Worm (Caenorhabditis elegans): ENCODE results near the gene Y54G9A.7.

DNA sequence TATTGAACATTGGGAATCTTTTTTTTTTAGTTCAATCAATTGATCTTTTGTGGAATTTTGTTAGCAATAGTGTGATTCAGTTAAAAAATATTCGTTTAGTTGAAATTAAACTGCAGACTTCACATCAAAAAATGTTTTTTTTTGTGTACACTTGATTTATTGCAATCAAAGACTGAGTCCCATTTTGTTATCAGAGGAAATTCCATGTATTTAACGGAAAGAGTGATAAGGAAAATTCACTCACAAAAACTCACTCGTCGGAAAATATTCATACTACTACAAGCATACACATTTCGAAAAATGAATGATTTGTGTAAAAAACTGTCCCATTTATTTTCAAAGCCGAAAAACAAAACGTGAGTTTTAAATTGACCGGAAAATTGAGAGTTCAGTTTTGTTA is 45.7 kb upstream of the Y54G9A.7 start, which contains the start of gene C01B9.1:
- no peak for TF ChIP-seq lin-39 (tag; optimal IDR thresholded peaks at IDR 0.05)
- no peak for TF ChIP-seq spr-1 (tag; optimal IDR thresholded peaks at IDR 0.05)
- no peak for TF ChIP-seq dve-1 (tag; optimal IDR thresholded peaks at IDR 0.05; ENCODE audit: insufficient read depth)
- no peak for TF ChIP-seq lir-3 (tag; optimal IDR thresholded peaks at IDR 0.05)
